Fruit fly (Drosophila melanogaster) whole organism, pupa: ENCODE data around the gene ORMDL.

ENCODE experiments used
- CG10348 ChIP-seq: fragments of 200-800 bp; sonication (Bioruptor generic); IDR thresholded peaks from 2 replicates; pipeline ENCODE4 v1.3.6; 2022; ENCODE audit warnings: missing biosample characterization, missing genetic modification characterization
- CG12605 ChIP-seq: fragments of 200-800 bp; sonication (Bioruptor generic); IDR thresholded peaks from 2 replicates; pipeline ENCODE4 v1.3.6; 2022; ENCODE audit warnings: missing biosample characterization, missing genetic modification characterization
- CG13204 ChIP-seq: fragments of 200-800 bp; sonication (Bioruptor generic); optimal IDR thresholded peaks from 2 replicates; lab custom pipeline; 2018; ENCODE audit warnings: missing biosample characterization, mild to moderate bottlenecking, missing genetic modification characterization, moderate library complexity
- CG14655 ChIP-seq: fragments of 200-800 bp; sonication (Bioruptor generic); optimal IDR thresholded peaks from 3 replicates; lab custom pipeline; 2017; ENCODE audit warnings: mild to moderate bottlenecking, missing biosample characterization, missing genetic modification reagents, missing genetic modification characterization
- CG15710 ChIP-seq: fragments of 200-800 bp; sonication (Bioruptor generic); optimal IDR thresholded peaks from 2 replicates; lab custom pipeline; 2018; ENCODE audit warnings: missing biosample characterization, mild to moderate bottlenecking, missing genetic modification characterization, moderate library complexity
- CG17806 ChIP-seq: fragments of 200-800 bp; sonication (Bioruptor generic); optimal IDR thresholded peaks from 2 replicates; lab custom pipeline; 2018; ENCODE audit warnings: missing biosample characterization, mild to moderate bottlenecking, missing genetic modification characterization, moderate library complexity
- CG32121 ChIP-seq: fragments of 200-800 bp; sonication (Bioruptor generic); IDR thresholded peaks from 2 replicates; pipeline ENCODE4 v1.3.6; 2022; ENCODE audit warnings: missing biosample characterization, missing genetic modification characterization
- CG34367 ChIP-seq: fragments of 200-800 bp; sonication (Bioruptor generic); optimal IDR thresholded peaks from 2 replicates; lab custom pipeline; 2018; ENCODE audit warnings: missing biosample characterization, mild to moderate bottlenecking, missing genetic modification characterization
- CG4496 ChIP-seq: fragments of 200-800 bp; sonication (Bioruptor generic); IDR thresholded peaks from 3 replicates; pipeline ENCODE4 v1.3.6; 2022; ENCODE audit warnings: missing biosample characterization, missing genetic modification characterization
- CG8159 ChIP-seq: fragments of 200-800 bp; sonication (Bioruptor generic); optimal IDR thresholded peaks from 3 replicates; lab custom pipeline; 2018; ENCODE audit warnings: missing biosample characterization, mild to moderate bottlenecking, missing genetic modification characterization, moderate library complexity
- CG8301 ChIP-seq: fragments of 200-800 bp; sonication (Bioruptor generic); optimal IDR thresholded peaks from 2 replicates; lab custom pipeline; 2018; ENCODE audit warnings: missing biosample characterization, mild to moderate bottlenecking, missing genetic modification characterization
- CG9948 ChIP-seq: fragments of 200-800 bp; sonication (Bioruptor generic); optimal IDR thresholded peaks from 2 replicates; lab custom pipeline; 2018; ENCODE audit warnings: missing biosample characterization, mild to moderate bottlenecking, missing genetic modification characterization, moderate library complexity
- D1 ChIP-seq: fragments of 200-800 bp; sonication (Bioruptor generic); optimal IDR thresholded peaks from 2 replicates; lab custom pipeline; 2018; ENCODE audit warnings: missing biosample characterization, mild to moderate bottlenecking, missing genetic modification characterization, moderate library complexity
- EcR ChIP-seq: fragments of 200-800 bp; sonication (Bioruptor generic); optimal IDR thresholded peaks from 3 replicates; lab custom pipeline; 2019; ENCODE audit warnings: missing biosample characterization, missing genetic modification characterization, mild to moderate bottlenecking, moderate library complexity, missing genetic modification reagents
- Ets98B ChIP-seq: fragments of 200-800 bp; sonication (Bioruptor generic); IDR thresholded peaks from 2 replicates; pipeline ENCODE4 v1.3.6; 2022; ENCODE audit warnings: missing biosample characterization, missing genetic modification characterization
- Pif1A ChIP-seq: fragments of 200-800 bp; sonication (Bioruptor generic); optimal IDR thresholded peaks from 3 replicates; lab custom pipeline; 2016; ENCODE audit warnings: missing biosample characterization, missing genetic modification characterization
- Pif1B ChIP-seq: fragments of 200-800 bp; sonication (Bioruptor generic); optimal IDR thresholded peaks from 3 replicates; lab custom pipeline; 2016; ENCODE audit warnings: missing biosample characterization, missing genetic modification characterization
- Snoo ChIP-seq: fragments of 200-800 bp; sonication (Bioruptor generic); optimal IDR thresholded peaks from 3 replicates; lab custom pipeline; 2017; ENCODE audit warnings: missing biosample characterization, mild to moderate bottlenecking, missing genetic modification characterization, inconsistent platforms
- fd96Ca ChIP-seq: fragments of 200-800 bp; sonication (Bioruptor generic); IDR thresholded peaks from 3 replicates; pipeline ENCODE4 v1.3.6; 2022; ENCODE audit warnings: missing biosample characterization, missing genetic modification characterization
- gl ChIP-seq: fragments of 200-800 bp; sonication (Bioruptor generic); optimal IDR thresholded peaks from 2 replicates; lab custom pipeline; 2018; ENCODE audit warnings: missing biosample characterization, mild to moderate bottlenecking, missing genetic modification characterization
- rn ChIP-seq: fragments of 200-800 bp; sonication (Bioruptor generic); IDR thresholded peaks from 2 replicates; pipeline ENCODE4 v1.3.6; 2022; ENCODE audit warnings: missing biosample characterization, missing genetic modification characterization

Gene ORMDL

DNA sequence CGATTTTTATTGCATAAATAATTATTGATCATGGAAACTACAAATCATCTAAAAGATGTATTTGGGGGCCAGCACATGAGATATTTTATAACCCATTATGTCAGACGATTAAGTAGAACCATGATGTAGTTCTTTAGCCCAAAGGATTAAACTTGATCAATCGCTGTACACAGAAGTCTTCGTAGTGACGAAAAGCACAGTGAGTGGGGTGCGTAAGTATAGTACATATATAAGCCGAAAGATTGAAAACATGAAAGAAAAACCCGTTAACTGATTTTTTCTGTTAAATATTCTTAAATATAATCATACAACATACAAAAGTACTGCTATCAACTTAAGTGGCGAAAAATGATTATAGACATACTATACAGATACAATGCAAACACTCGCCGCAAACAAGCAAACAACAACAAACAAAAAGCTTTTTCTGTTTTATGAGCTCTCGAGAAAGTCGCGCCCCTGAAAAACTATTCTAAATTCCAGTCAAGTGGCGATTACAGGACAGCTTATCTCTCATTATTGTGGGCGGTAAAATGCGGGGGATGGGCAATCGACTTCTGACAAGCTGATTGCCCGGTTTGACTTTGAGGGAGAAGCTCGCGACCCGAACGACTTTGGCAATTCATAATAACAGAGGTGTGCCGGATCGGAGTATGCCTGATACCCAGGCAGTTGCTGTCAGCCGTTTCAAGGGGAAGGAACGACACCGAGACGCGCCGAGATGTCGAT, 1.3 kb downstream of the ORMDL start, which contains the start of gene CG32444:
CG32444 (plus strand) TSS at position 683 of the 729 bp plus-strand sequence.
- TF ChIP-seq CG4496 (GFP tag; lab: Robert Waterston, UW) (no peak), CG15710 (tag; lab: Kevin White, UChicago) (no peak), fd96Ca (GFP tag; lab: Robert Waterston, UW) (no peak), Pif1A (GFP tag; lab: Kevin White, UChicago) (no peak), CG12605 (GFP tag; lab: Robert Waterston, UW) (no peak), D1 (tag; lab: Kevin White, UChicago) (no peak), Snoo (tag; lab: Kevin White, UChicago) (no peak), rn (no peak), CG9948 (tag; lab: Kevin White, UChicago) (no peak), CG8301 (tag; lab: Kevin White, UChicago) (no peak), CG32121 (GFP tag; lab: Robert Waterston, UW) (no peak)

DNA sequence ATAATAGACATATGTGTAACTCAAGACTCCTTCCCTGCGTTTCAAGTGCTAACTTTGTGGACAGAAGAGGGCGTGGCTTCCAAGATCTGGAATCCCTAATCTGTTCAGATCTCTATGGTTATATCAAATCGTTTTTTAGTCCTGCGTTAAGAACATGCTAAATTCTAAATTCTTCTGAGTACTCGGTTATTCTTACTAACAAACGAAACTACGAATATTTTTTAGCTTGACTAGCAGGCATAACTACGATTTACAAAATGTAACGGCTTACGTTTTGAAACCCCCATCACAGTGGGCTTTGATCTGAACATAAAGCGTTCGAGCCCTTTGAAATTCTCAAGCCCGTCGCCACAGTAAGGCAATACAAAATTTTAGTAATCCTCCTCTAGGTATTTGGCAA, 4.0 kb downstream of the ORMDL start, which contains the start of gene CG32445:
CG32445 (plus strand) TSS at position 301 of the 400 bp plus-strand sequence.
- TF ChIP-seq Ets98B (GFP tag; lab: Robert Waterston, UW) (no peak), D1 (tag; lab: Kevin White, UChicago) (no peak), EcR (GFP tag; lab: Kevin White, UChicago) (no peak), CG34367 (no peak), Snoo (tag; lab: Kevin White, UChicago) (no peak), CG17806 (no peak), CG12605 (GFP tag; lab: Robert Waterston, UW) (no peak), CG32121 (GFP tag; lab: Robert Waterston, UW) (no peak), fd96Ca (GFP tag; lab: Robert Waterston, UW) (no peak), CG4496 (GFP tag; lab: Robert Waterston, UW) (no peak)

DNA sequence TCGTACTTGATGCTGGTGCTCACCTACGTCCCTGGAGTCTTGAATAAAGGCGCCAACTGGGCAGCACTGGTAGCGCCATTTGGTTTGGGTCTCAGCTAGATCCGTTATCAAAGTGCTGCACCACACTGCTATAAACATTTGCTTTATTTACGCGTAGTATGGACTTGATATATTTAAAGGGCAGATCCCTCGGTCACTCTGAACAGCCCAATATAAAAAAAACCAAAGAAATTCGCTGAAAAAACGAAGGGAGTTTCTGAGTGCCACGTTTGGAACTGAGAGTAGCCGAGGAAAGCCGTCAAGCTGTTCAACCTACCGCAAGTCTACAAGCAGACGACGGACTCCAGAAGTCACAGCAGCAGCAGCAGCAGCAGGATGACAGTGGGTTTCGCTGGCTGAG, 5.7 kb downstream of the ORMDL start, which contains the start of gene Atox1:
Atox1 (plus strand) TSS at position 181 of the 400 bp plus-strand sequence.
- TF ChIP-seq CG17806 (peak; percentile 16), CG4496 (GFP tag; lab: Robert Waterston, UW) (peak; percentile 64; the same call in 2 of the 3 replicates), CG15710 (tag; lab: Kevin White, UChicago) (peak; percentile 17), Pif1B (no peak), CG34367 (peak; percentile 14), Snoo (tag; lab: Kevin White, UChicago) (peak; percentile 7), CG8159 (peak; percentile 17), rn (no peak), CG12605 (GFP tag; lab: Robert Waterston, UW) (peak; percentile 51; the same call in 1 of the 2 replicates), gl (peak; percentile 37), EcR (GFP tag; lab: Kevin White, UChicago) (peak; percentile 58), fd96Ca (GFP tag; lab: Robert Waterston, UW) (peak; percentile 29; the same call in 1 of the 3 replicates), Ets98B (GFP tag; lab: Robert Waterston, UW) (no peak)

DNA sequence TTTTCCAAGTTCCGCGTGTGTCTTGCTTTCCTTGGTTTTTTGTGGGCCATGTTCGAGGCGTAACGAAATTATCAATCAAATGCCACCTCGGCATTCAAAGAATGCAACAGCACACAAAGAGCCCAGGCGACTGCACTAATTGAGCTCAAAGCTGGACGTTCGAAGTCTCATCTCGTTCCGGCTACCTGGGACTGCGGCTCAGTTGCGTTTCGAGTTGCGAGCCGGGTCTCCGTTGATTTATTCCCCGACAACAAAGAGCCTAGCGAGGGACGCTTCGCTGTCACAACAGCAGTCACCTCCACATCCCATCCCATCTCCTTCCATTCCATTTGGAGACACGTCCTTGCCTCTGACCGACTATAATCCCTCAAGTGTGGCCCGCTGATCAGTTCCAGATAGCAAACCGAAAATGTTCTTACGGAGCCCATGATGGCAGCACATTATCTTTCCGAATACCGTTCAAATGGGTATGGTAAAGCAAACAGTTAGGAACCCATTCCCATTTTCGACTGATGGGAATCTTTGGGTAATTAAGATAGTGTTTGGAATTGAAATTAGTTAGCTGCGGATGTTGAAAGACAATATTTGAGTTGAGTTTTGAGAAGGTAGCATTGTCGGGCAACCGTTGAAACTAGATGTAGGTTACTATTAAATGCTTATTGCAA, 7.9 kb downstream of the ORMDL start:
- TF ChIP-seq CG8159: no peak
- no peak for TF ChIP-seq D1 (tag; lab: Kevin White, UChicago)
- TF ChIP-seq CG34367: no peak
- TF ChIP-seq, all 21 proteins: peak for 0

DNA sequence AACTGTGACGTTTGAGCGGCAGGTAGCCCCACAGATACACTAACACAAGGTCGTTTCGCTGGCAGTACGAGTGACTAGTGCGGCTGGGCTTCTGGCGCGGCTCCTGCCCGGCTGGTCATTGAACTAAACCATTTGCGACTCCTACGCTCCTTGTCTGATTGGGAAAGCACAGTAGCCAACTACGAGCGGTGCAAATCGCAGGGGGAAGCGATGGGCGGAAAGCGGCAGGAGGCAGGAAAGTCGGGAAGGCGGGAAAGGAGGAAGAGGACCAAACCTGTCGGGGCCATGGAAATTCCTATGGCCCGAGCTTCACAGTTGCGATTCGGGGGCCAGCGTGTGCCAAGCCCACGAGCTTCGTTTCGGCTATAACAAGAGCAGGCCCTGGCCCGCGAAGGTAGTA, 9.1 kb downstream of the ORMDL start:
- TF ChIP-seq CG10348 (GFP tag; lab: Robert Waterston, UW) (no peak), Pif1A (GFP tag; lab: Kevin White, UChicago) (no peak), CG8301 (tag; lab: Kevin White, UChicago) (no peak), CG32121 (GFP tag; lab: Robert Waterston, UW) (no peak), EcR (GFP tag; lab: Kevin White, UChicago) (peak; percentile 91), fd96Ca (GFP tag; lab: Robert Waterston, UW) (no peak), CG13204 (peak; percentile 69), CG4496 (GFP tag; lab: Robert Waterston, UW) (peak; percentile 41; the same call in 2 of the 3 replicates)
- TF ChIP-seq, all 21 proteins: peak for 3

DNA sequence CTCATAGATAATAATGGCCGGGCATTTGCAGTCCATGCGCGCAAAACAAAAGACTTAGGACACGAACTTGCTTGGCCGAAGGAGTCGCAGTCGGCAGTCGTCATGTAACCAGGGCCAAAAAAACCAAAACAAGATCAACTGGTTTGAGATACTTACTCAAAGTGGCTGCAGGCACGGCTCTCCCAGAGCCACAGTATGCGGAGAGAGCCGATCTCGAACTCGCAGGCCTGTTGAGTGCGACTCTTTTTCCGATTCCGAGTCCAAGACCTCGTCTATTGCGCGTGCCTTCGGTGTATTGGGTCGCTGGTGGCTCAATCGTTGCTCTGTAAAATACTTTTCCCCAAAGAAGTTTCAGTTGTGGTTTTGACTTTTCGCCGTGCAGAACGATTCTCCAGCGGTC, 9.5 kb downstream of the ORMDL start, which contains the start of gene CG43980:
CG43980 (plus strand) TSS at position 352 of the 400 bp plus-strand sequence.
- TF ChIP-seq Ets98B (GFP tag; lab: Robert Waterston, UW) (no peak), D1 (tag; lab: Kevin White, UChicago) (no peak), CG9948 (tag; lab: Kevin White, UChicago) (no peak), CG8159 (no peak), Pif1B (no peak), CG13204 (no peak), fd96Ca (GFP tag; lab: Robert Waterston, UW) (no peak), CG10348 (GFP tag; lab: Robert Waterston, UW) (no peak), Snoo (tag; lab: Kevin White, UChicago) (no peak), CG4496 (GFP tag; lab: Robert Waterston, UW) (no peak), EcR (GFP tag; lab: Kevin White, UChicago) (no peak), CG12605 (GFP tag; lab: Robert Waterston, UW) (no peak), gl (no peak), rn (no peak), CG14655 (no peak), CG34367 (no peak), CG15710 (tag; lab: Kevin White, UChicago) (no peak), CG17806 (no peak), Pif1A (GFP tag; lab: Kevin White, UChicago) (no peak), CG8301 (tag; lab: Kevin White, UChicago) (no peak)
